Fruit fly (Drosophila melanogaster) S2 (cell line): ENCODE data around the gene Kap-alpha3.

Experiments used
- CG8478 ChIP-seq: fragments of >200 bp; optimal IDR thresholded peaks from 2 replicates; lab custom pipeline; 2018
- CTCF ChIP-seq, 2 experiments: fragments of >200 bp; optimal IDR thresholded peaks; 2 replicates each; lab custom pipeline; 2018

Gene Kap-alpha3

DNA sequence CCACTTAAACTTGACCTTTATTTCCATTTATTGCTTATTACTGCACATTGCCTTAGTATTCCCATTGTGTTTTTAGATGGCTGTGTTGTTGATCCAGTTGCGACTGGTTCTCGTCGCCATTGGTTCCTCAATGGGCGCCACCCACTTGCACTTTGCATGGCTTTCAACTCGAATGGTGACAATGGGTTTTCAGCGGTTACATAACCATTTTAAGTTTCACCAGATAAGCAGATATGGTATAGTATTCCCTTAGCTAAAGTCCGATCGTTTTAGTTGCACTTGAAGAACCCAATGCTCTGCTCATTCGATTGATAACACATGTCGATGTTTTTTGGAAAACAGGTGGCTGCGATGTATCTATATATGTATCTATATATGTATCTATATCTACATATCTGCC, 24.4 kb upstream of the Kap-alpha3 start:
- TF ChIP-seq CG8478 (lab: Kevin White, UChicago) (no peak), CTCF (optimal IDR thresholded peaks at IDR 0.05; lab: Kevin White, UChicago) (no peak)

DNA sequence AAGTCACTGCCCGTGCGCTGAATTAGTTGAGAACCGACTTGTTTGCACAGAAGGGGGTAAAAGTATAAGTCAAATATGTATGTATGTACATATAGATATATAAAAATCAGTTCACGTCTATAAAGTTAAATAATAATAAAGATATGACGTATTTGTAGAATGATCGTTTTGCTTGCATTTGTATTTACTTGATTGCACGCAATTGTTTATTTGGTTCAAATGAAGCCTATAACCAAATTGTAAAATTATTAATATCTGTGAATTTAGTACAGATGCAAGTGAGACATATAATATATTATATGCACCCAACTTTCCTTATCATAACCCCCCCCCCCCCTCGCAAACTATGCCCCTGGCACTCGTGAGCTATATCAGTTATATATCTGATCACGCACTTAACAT, 23.0 kb upstream of the Kap-alpha3 start:
- TF ChIP-seq CG8478 (lab: Kevin White, UChicago), result no peak
- no peak for TF ChIP-seq CTCF (optimal IDR thresholded peaks at IDR 0.05; lab: Kevin White, UChicago)

DNA sequence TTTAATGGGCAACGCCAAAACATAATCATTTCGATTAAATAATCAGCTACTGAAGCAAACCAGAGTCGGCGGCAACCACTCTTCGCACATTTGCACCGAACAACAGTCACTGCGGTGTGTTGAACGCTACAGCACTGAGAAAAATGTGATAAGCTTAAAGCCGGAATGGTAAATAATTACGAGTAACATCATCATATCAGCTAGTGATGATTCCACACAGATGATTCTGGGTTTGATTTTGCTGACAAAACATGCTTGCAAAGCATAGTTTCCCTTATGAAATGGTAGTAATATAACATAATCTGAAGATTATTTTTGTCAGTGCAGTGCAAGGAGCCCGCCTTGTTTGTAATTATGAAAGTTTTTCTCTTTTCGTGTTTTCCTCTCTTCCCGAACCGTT, 20.6 kb upstream of the Kap-alpha3 start:
- TF ChIP-seq CTCF (optimal IDR thresholded peaks at IDR 0.05; lab: Kevin White, UChicago), result no peak
- TF ChIP-seq CG8478 (lab: Kevin White, UChicago), result no peak

DNA sequence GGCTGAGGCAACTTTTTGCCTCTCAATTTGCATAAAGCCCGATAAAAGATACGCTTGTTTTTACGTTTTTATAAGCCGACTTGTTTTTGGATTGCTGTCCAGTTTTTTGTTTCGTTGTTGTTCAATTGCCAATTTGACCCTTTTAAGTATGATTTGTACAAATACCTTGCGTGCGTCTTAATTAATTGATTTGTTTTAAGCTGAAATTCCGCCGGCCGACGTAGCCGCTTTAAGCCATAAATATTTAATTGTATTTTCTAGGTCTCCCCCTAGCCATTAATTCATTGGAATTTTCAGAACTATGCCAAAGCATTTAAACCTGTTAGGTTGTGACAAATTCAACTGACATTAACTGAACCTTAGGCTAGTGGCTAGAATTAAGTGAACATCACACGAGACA, 19.1 kb upstream of the Kap-alpha3 start:
- TF ChIP-seq CG8478 (lab: Kevin White, UChicago), result no peak
- TF ChIP-seq CTCF (optimal IDR thresholded peaks at IDR 0.05; lab: Kevin White, UChicago), result no peak

DNA sequence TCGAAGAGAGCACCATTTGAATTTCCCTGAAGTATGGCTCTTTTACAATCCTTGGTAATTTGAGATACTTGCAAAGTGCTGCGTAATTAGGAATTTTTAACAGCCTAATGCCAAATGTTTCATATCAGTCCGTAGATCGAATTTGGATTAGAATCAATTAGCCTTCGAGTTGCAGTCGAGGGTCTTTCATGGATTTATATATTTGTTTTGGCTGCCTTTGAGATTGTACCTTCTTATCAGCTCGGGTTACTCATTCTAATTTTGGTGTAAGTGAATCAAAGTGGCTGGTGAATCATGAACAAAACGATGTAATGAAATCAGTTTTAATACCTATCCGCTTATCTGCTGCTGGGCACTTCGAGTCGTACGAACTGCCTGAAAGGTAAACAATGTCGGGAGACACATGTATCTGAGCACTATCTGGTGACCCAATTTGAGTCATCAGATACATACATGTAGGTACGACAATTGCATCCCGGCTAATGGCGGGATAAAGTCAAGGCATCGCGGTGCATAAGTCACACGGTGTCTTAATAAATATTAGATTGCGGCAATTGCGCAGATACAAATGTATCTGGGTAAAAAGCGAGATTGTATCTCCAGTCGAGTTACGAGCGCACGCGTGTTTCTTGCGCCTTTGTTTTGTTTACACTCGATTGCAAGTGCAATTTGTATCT, 18.3 kb upstream of the Kap-alpha3 start:
- no peak for TF ChIP-seq CG8478 (lab: Kevin White, UChicago)
- TF ChIP-seq CTCF (optimal IDR thresholded peaks at IDR 0.05; lab: Kevin White, UChicago), result no peak

DNA sequence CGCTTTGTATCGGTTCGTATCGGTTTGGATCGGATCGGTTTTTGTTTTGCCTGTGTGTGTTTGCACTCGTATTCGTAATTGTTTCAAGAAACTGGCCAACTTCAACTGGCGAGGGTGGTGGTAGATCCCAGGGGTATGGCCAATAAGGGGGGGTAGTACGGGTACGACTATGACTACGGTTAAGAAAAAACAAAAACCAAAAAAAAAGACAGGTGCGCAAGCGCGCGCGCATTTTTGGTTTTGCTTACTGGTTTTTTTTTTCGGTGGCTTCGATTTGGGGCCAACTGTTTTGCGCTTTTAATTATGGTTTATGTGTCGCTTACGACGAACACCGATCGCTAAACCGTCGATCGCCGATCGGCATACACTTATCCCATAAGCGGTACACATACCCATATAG, 17.3 kb upstream of the Kap-alpha3 start:
- TF ChIP-seq CTCF (optimal IDR thresholded peaks at IDR 0.05; lab: Kevin White, UChicago) (no peak), CG8478 (lab: Kevin White, UChicago) (no peak)

DNA sequence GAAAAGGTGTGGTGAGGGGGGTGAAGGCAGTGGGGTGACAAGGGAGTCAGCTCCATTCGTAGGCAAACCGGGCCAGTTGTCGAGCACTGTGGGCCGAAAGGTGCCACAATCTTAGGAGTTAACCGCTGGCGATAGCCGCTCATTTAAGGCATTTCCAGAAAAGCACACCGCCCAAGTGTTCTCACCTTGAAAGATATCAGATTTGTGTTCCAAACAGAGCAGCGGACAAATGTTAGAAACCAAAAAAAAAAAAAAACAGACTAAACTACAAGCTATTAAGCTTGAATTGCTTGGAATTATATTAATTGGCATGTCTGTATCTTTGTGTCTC, 16.7 kb upstream of the Kap-alpha3 start:
- TF ChIP-seq CTCF (optimal IDR thresholded peaks at IDR 0.05; lab: Kevin White, UChicago) (no peak), CG8478 (lab: Kevin White, UChicago) (no peak)

DNA sequence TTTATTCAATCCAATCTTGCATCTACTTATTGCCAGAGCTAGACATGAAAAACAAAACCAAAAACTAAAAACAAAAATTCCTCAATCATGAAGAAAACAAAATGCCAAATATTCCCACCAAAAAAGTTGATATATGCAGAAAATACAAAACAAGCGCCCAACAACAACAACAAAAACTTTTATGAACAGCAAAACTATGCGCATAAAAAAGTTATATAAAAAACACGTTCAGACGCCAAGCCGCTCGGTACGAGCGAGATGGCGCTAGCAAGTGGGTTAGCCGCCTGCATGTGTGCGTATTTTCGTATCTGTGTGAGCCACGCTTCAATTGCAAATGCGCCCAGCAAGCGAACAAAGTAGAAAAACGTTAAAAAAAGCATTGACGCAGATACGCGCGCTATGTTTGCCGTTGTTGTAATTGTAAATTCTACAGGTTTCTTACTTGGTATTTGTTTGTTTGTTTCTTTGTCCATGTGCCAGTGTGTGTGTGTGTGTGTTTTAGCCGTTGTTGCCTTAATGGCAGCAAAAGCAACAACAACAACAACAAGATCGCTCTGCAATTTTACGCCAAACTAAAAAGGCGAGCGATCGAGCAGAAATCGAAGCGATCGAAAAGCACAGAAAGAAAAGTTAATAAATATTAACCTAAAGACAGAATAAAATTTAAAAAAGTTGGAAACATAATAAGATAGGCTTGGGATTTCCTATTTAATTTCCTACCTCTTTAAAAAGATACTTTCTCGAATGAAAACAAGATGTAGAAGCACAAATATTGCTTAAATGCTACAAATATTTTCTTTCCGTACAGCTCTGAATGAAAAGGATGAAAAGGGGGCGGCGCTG, 16.1 kb upstream of the Kap-alpha3 start:
- TF ChIP-seq CG8478 (lab: Kevin White, UChicago), result no peak

DNA sequence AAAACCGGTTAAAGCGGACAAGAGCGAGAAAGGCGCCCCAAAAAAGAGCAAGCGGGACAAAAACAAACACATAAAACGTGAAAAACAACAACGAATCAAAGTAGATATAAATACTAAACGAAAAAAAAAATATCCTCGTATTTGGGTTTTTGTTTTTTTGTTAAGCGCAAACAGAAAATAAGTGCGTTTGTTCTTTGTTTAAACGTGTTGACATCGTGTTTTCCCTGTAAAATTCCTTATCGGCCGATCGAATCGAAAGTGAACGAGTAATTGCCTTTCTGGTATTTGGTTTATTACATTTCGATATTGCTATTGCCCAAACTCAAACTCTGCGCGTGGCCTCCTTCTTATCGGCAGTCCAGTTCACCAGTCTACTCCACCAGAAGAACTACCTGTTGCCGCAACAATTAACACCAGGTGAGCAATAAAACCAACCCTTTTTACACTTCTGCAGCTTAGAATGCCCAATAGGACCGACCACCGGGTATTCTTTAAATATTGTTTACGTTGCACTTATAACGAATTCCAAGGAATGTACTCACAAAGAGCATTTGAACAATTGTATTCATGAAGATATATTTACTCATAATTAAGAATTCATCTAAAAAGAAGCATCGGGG, 14.3 kb upstream of the Kap-alpha3 start:
- TF ChIP-seq CTCF (optimal IDR thresholded peaks at IDR 0.05; lab: Kevin White, UChicago) (no peak), CG8478 (lab: Kevin White, UChicago) (no peak)

DNA sequence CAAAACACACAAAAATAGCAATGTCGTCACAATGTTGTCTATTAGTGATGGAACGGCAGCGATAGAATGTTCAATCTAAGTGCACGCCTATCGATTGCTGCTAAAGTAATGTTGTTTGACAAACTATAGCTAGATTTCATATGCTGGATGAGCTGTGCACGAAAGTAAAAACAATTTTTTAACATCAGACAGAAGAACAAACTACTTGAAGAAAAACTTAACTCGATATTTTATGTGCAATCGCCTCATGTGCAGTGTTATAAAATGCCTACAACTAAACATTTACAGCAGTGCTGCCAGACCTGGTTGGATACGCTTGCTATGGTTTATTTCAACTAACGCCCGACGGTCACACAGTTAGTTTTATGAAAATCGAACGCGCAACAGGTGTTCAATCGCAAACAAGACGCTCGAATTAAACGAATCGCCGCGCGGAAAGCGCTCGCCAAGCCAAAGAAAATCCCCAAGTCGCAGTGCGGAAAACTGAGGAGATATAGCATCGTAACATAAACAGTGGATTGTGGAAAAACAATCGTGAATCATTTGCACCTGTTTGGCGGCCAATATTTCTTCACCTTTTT, 13.5 kb upstream of the Kap-alpha3 start, which contains the start of the genes bocks and CG8312:
Gene bocks, minus strand, starts transcription at position 51 of the 581 bp plus-strand sequence.
Gene CG8312, plus strand, starts transcription at position 358 of the 581 bp plus-strand sequence.
- TF ChIP-seq CG8478 (lab: Kevin White, UChicago) (no peak), CTCF (optimal IDR thresholded peaks at IDR 0.05; lab: Kevin White, UChicago) (peak; percentile 4 to 35)

DNA sequence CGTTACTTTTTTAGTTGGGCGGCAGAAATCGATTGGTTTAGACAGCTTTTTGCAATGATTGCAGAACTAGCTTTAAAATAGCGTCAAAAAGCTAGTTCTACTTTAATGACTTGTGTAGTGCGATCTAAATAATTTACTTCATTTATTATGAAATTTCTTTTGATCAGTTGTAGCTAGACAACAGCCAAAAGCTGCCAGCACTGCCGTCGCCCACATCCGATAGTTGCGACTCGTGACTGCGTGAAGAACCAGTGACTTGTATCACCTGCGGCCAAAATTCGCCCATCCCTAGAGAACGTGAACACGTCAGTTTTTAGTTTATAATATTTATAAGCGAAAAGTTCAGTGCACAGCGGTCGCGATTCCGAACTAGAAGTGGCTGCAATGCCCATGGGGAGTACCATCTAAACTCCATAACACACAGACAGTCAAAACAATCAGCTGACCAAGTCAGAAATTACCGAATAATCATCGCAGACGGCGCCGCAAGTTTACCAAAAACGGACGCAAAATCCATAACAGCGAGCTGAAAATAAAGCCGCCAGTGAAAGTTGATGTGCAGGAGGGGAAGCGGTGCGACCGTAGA, 9.2 kb upstream of the Kap-alpha3 start, which contains the start of gene P58IPK:
Gene P58IPK, plus strand, starts transcription at position 280 of the 586 bp plus-strand sequence.
- peak; percentile 4 to 31 for TF ChIP-seq CTCF (optimal IDR thresholded peaks at IDR 0.05; lab: Kevin White, UChicago)
- no peak for TF ChIP-seq CG8478 (lab: Kevin White, UChicago)

DNA sequence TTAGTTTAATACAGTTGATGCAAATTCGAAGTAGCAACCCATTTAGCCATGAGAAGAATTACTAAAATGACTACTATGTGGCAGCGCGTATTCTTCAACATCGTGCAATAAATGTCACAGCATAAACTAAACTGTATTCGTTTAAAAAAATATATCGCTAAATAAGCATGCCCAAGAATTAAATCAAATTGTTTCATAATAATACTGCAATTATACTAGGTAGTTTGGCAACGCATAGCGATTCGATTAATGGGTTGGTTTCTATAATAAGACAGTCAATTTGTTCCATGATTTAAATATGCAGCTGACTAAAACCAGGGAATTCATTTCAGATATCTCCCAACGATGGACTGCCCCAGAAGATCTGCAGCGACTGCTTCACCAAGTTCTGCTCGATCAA, 5.6 kb upstream of the Kap-alpha3 start, which contains the start of gene CG33654:
Gene CG33654, minus strand, starts transcription at position 101 of the 400 bp plus-strand sequence.
- TF ChIP-seq CTCF (optimal IDR thresholded peaks at IDR 0.05; lab: Kevin White, UChicago), result no peak
- TF ChIP-seq CG8478 (lab: Kevin White, UChicago), result no peak

DNA sequence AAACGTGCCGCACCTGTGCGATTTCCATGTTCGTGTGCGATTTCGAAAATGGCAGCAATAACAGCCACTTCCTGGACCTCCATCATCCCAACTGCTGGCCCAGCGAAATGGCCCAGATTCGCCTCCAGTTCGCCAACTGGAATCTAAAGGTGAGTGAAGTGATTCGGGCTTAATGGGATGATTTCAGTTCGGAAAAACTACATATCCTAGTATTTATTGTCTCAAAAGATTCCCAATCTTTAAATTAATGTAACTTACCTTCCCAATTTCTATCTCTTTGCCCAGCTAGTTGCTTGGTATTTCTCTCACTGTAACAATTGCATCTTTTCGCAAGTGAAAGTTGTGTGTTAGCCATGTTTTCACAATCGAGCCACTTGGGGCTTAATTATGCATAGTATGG, 4.4 kb upstream of the Kap-alpha3 start:
- TF ChIP-seq CG8478 (lab: Kevin White, UChicago), result no peak
- TF ChIP-seq CTCF (optimal IDR thresholded peaks at IDR 0.05; lab: Kevin White, UChicago), result no peak

DNA sequence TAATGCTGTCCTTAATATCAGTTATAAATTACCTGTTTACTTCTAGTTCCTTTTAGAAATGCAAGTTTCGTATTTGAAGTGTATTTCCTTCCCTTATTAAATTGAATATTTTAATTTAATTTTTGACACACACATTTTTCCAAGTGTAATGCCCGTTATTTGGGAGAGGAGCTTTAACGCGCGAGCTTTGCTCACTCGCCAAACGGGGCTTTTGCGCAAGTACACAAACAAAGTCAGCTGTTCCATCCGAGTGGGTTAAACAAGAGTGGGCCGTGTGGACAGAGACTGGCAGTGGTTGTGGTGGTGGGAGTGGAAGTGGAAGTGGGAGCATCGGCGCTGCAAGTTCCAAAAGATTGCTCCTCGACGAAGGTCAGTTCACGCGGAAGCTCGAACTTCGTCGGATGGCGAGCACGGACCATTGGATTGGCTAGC, 3.6 kb upstream of the Kap-alpha3 start, which contains the start of gene CG8301:
Gene CG8301, plus strand, starts transcription at position 218 of the 432 bp plus-strand sequence.
- TF ChIP-seq CTCF (optimal IDR thresholded peaks at IDR 0.05; lab: Kevin White, UChicago), result no peak
- TF ChIP-seq CG8478 (lab: Kevin White, UChicago), result no peak
